Fruit fly (Drosophila melanogaster) whole organism, pupa: ENCODE measurements around the gene Uch.

Source experiments
- CG14655 ChIP-seq: fragments of 200-800 bp; sonication (Bioruptor generic); optimal IDR thresholded peaks from 3 replicates; lab custom pipeline; 2017; ENCODE audit warnings: mild to moderate bottlenecking, missing biosample characterization, missing genetic modification reagents, missing genetic modification characterization
- CG15710 ChIP-seq: fragments of 200-800 bp; sonication (Bioruptor generic); optimal IDR thresholded peaks from 2 replicates; lab custom pipeline; 2018; ENCODE audit warnings: missing biosample characterization, mild to moderate bottlenecking, missing genetic modification characterization, moderate library complexity
- CG17806 ChIP-seq: fragments of 200-800 bp; sonication (Bioruptor generic); optimal IDR thresholded peaks from 2 replicates; lab custom pipeline; 2018; ENCODE audit warnings: missing biosample characterization, mild to moderate bottlenecking, missing genetic modification characterization, moderate library complexity
- CG32121 ChIP-seq: fragments of 200-800 bp; sonication (Bioruptor generic); IDR thresholded peaks from 2 replicates; pipeline ENCODE4 v1.3.6; 2022; ENCODE audit warnings: missing biosample characterization, missing genetic modification characterization
- CG34367 ChIP-seq: fragments of 200-800 bp; sonication (Bioruptor generic); optimal IDR thresholded peaks from 2 replicates; lab custom pipeline; 2018; ENCODE audit warnings: missing biosample characterization, mild to moderate bottlenecking, missing genetic modification characterization
- CG4496 ChIP-seq: fragments of 200-800 bp; sonication (Bioruptor generic); IDR thresholded peaks from 3 replicates; pipeline ENCODE4 v1.3.6; 2022; ENCODE audit warnings: missing biosample characterization, missing genetic modification characterization
- CG9948 ChIP-seq: fragments of 200-800 bp; sonication (Bioruptor generic); optimal IDR thresholded peaks from 2 replicates; lab custom pipeline; 2018; ENCODE audit warnings: missing biosample characterization, mild to moderate bottlenecking, missing genetic modification characterization, moderate library complexity
- D1 ChIP-seq: fragments of 200-800 bp; sonication (Bioruptor generic); optimal IDR thresholded peaks from 2 replicates; lab custom pipeline; 2018; ENCODE audit warnings: missing biosample characterization, mild to moderate bottlenecking, missing genetic modification characterization, moderate library complexity
- EcR ChIP-seq: fragments of 200-800 bp; sonication (Bioruptor generic); optimal IDR thresholded peaks from 3 replicates; lab custom pipeline; 2019; ENCODE audit warnings: missing biosample characterization, missing genetic modification characterization, mild to moderate bottlenecking, moderate library complexity, missing genetic modification reagents
- Pif1A ChIP-seq: fragments of 200-800 bp; sonication (Bioruptor generic); optimal IDR thresholded peaks from 3 replicates; lab custom pipeline; 2016; ENCODE audit warnings: missing biosample characterization, missing genetic modification characterization
- Pif1B ChIP-seq: fragments of 200-800 bp; sonication (Bioruptor generic); optimal IDR thresholded peaks from 3 replicates; lab custom pipeline; 2016; ENCODE audit warnings: missing biosample characterization, missing genetic modification characterization
- gl ChIP-seq: fragments of 200-800 bp; sonication (Bioruptor generic); optimal IDR thresholded peaks from 2 replicates; lab custom pipeline; 2018; ENCODE audit warnings: missing biosample characterization, mild to moderate bottlenecking, missing genetic modification characterization
- rn ChIP-seq: fragments of 200-800 bp; sonication (Bioruptor generic); IDR thresholded peaks from 2 replicates; pipeline ENCODE4 v1.3.6; 2022; ENCODE audit warnings: missing biosample characterization, missing genetic modification characterization

dm6 chr2L:2206066-2206465 is 7.9 kb downstream of the Uch start, which contains the start of gene CG31668:
- no peak for TF ChIP-seq CG9948 (tag; lab: Kevin White, UChicago)
- no peak for TF ChIP-seq CG14655
- no peak for TF ChIP-seq CG15710 (tag; lab: Kevin White, UChicago)
- TF ChIP-seq D1 (tag; lab: Kevin White, UChicago) = no peak
- no peak for TF ChIP-seq Pif1A (GFP tag; lab: Kevin White, UChicago)
- no peak for TF ChIP-seq CG17806 (tag; lab: Kevin White, UChicago)
- no peak for TF ChIP-seq CG32121
- no peak for TF ChIP-seq rn (GFP tag; lab: Robert Waterston, UW)
- no peak for TF ChIP-seq Pif1B
- TF ChIP-seq EcR (GFP tag; lab: Kevin White, UChicago) = no peak
- no peak for TF ChIP-seq CG4496 (GFP tag; lab: Robert Waterston, UW)
- TF ChIP-seq CG34367 (tag; lab: Kevin White, UChicago) = no peak
- TF ChIP-seq gl (tag; lab: Kevin White, UChicago) = no peak
